Worm (Caenorhabditis elegans) whole organism, L1 larva: ENCODE results near the gene sra-4.
A peak's percentile ranks its signal among the peaks of the same experiment; 100 is the strongest.

ENCODE experiments used
- C34B4.2 ChIP-seq: sonication (generic microtip); optimal IDR thresholded peaks from 2 replicates; lab custom pipeline; 2017; ENCODE audit warnings: mild to moderate bottlenecking, missing genetic modification characterization, missing compliant biosample characterization
- ama-1 ChIP-seq: fragments of 150-350 bp; optimal IDR thresholded peaks from 2 replicates; lab custom pipeline; 2014
- blmp-1 ChIP-seq: fragments of 150-350 bp; optimal IDR thresholded peaks from 2 replicates; lab custom pipeline; 2014; ENCODE audit warnings: missing biosample characterization, missing genetic modification characterization
- elt-3 ChIP-seq, 6 experiments: fragments of 150-350 bp in 1 of 6; sonication (generic microtip); optimal IDR thresholded peaks; 2 replicates each; lab custom pipeline; 2017 to 2018; ENCODE audit warnings: missing biosample characterization in 6 of 6, missing genetic modification characterization in 6 of 6, inconsistent platforms in 1 of 6
- mab-9 ChIP-seq: fragments of 200-800 bp; sonication (Bioruptor generic); IDR thresholded peaks from 2 replicates; pipeline ENCODE4 v1.3.6; 2022; ENCODE audit warnings: missing genetic modification reagents, missing genetic modification characterization, missing compliant biosample characterization
- nhr-28 ChIP-seq: fragments of 150-350 bp; optimal IDR thresholded peaks from 2 replicates; lab custom pipeline; 2014; ENCODE audit warnings: missing biosample characterization, missing genetic modification characterization
- nhr-76 ChIP-seq: sonication (generic microtip); optimal IDR thresholded peaks from 2 replicates; lab custom pipeline; 2017; ENCODE audit warnings: missing biosample characterization, missing genetic modification characterization
- skn-1 ChIP-seq: fragments of 150-350 bp; optimal IDR thresholded peaks from 2 replicates; lab custom pipeline; 2014; ENCODE audit warnings: missing biosample characterization, missing genetic modification characterization
- snpc-4 ChIP-seq: fragments of 150-350 bp; optimal IDR thresholded peaks from 2 replicates; lab custom pipeline; 2014; ENCODE audit warnings: missing biosample characterization, missing genetic modification characterization
- unc-30 ChIP-seq: sonication (generic microtip); optimal IDR thresholded peaks from 2 replicates; lab custom pipeline; 2017; ENCODE audit warnings: missing biosample characterization, missing genetic modification characterization
- unc-62 ChIP-seq: fragments of 150-350 bp; optimal IDR thresholded peaks from 2 replicates; lab custom pipeline; 2014; ENCODE audit warnings: missing biosample characterization, missing genetic modification reagents, missing genetic modification characterization
- zag-1 ChIP-seq: fragments of 150-350 bp; optimal IDR thresholded peaks from 2 replicates; lab custom pipeline; 2014; ENCODE audit warnings: missing biosample characterization, missing genetic modification characterization
- ztf-11 ChIP-seq, 2 experiments: sonication (generic microtip); optimal IDR thresholded peaks; 2 replicates each; lab custom pipeline; 2016 to 2017; ENCODE audit warnings: missing genetic modification characterization in 2 of 2, missing biosample characterization in 1 of 2, missing compliant biosample characterization in 1 of 2
- ztf-4 ChIP-seq: fragments of 150-350 bp; optimal IDR thresholded peaks from 2 replicates; lab custom pipeline; 2014; ENCODE audit warnings: missing biosample characterization, missing genetic modification characterization

DNA sequence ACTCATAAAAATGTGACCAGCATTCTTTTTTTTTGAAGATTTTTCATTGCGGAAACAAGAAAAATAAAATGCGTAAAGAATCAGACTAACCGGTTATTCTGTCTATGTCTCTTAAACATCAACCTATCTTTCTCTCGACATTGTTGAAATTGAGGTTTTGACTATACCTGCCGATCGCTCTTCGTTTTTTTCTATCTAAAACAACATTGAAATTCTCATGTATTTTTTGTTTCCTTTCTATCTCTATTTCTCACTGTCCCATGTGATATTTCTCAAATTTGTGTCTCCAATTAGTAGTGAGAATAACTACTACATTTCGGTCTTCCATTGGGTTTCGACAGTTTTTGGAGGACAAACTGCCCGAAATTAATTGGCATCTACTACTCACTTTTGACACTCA, 18.2 kb upstream of the sra-4 start:
- TF ChIP-seq ztf-4 (tag; lab: Kevin White, UChicago) (no peak), C34B4.2 (no peak), nhr-28 (tag; lab: Kevin White, UChicago) (no peak), skn-1 (tag; lab: Kevin White, UChicago) (no peak), unc-62 (GFP tag; lab: Kevin White, UChicago) (no peak), zag-1 (tag; lab: Kevin White, UChicago) (no peak), mab-9 (GFP tag; lab: Robert Waterston, UW) (no peak), ztf-11 (tag; optimal IDR thresholded peaks at IDR 0.05; lab: Kevin White, UChicago) (no peak), blmp-1 (peak; percentile 15), elt-3 (tag; optimal IDR thresholded peaks at IDR 0.05; lab: Kevin White, UChicago) (peak in 2 of 6 experiments; percentile 9 to 34), nhr-76 (tag; lab: Kevin White, UChicago) (no peak), ama-1 (lab: Kevin White, UChicago) (no peak), snpc-4 (no peak), unc-30 (tag; lab: Kevin White, UChicago) (no peak)
